Fruit fly (Drosophila melanogaster): ENCODE results near the gene Gas41.

The Gas41 gene

dm6 chr2L:6913964-6914363, 36.0 kb downstream of the Gas41 start, which contains the start of gene Wee1 (continued):
- TF ChIP-seq CG4282 (GFP tag; optimal IDR thresholded peaks at IDR 0.05) (no peak), tap (tag; optimal IDR thresholded peaks at IDR 0.05) (no peak), Med (GFP tag) (peak; percentile 69), ab (GFP tag; optimal IDR thresholded peaks at IDR 0.05) (no peak), mld (GFP tag; IDR thresholded peaks at IDR 0.05; ENCODE audit: partially characterized antibody) (no peak), hb (GFP tag; IDR thresholded peaks at IDR 0.05; ENCODE audit: partially characterized antibody) (no peak), CG14667 (GFP tag; IDR thresholded peaks at IDR 0.05) (no peak), pros (GFP tag; optimal IDR thresholded peaks at IDR 0.05) (no peak), dm (GFP tag; optimal IDR thresholded peaks at IDR 0.05) (peak; percentile 52), Pdp1 (GFP tag; optimal IDR thresholded peaks at IDR 0.05) (peak in 1 of 2 experiments; percentile 45), hth (optimal IDR thresholded peaks at IDR 0.05) (no peak), bigmax (GFP tag; optimal IDR thresholded peaks at IDR 0.05) (peak; percentile 59), CTCF (GFP tag; optimal IDR thresholded peaks at IDR 0.05) (no peak), CG17829 (tag; optimal IDR thresholded peaks at IDR 0.05) (peak; percentile 50), hkb (optimal IDR thresholded peaks at IDR 0.05) (no peak), hkb (GFP tag; IDR thresholded peaks at IDR 0.05) (no peak), CG2116 (GFP tag; optimal IDR thresholded peaks at IDR 0.05) (peak; percentile 63), CG7987 (GFP tag; optimal IDR thresholded peaks at IDR 0.05) (no peak), CG4820 (GFP tag; optimal IDR thresholded peaks at IDR 0.05) (no peak), Asciz (GFP tag; optimal IDR thresholded peaks at IDR 0.05) (no peak), CG12391 (tag; optimal IDR thresholded peaks at IDR 0.05) (peak; percentile 39), CG13894 (tag; optimal IDR thresholded peaks at IDR 0.05) (no peak), prd (optimal IDR thresholded peaks at IDR 0.05) (no peak), prd (GFP tag; IDR thresholded peaks at IDR 0.05) (no peak), CG10267 (tag; optimal IDR thresholded peaks at IDR 0.05) (peak; percentile 60), kay (GFP tag; optimal IDR thresholded peaks at IDR 0.05) (no peak), dysf (GFP tag; IDR thresholded peaks at IDR 0.05) (no peak), peb (GFP tag; IDR thresholded peaks at IDR 0.05) (no peak), Oli (tag; optimal IDR thresholded peaks at IDR 0.05) (no peak), gt (GFP tag; IDR thresholded peaks at IDR 0.05) (no peak), ewg (GFP tag; optimal IDR thresholded peaks at IDR 0.05) (peak; percentile 25), schlank (tag; optimal IDR thresholded peaks at IDR 0.05) (no peak), CG11696 (GFP tag; IDR thresholded peaks at IDR 0.05) (no peak), CG33557 (GFP tag; optimal IDR thresholded peaks at IDR 0.05) (no peak), CG12104 (GFP tag; optimal IDR thresholded peaks at IDR 0.05) (no peak), CG7963 (GFP tag; IDR thresholded peaks at IDR 0.05; ENCODE audit: partially characterized antibody) (no peak), CG2712 (tag; optimal IDR thresholded peaks at IDR 0.05) (peak; percentile 21), CG3281 (GFP tag; optimal IDR thresholded peaks at IDR 0.05) (no peak), crp (GFP tag; optimal IDR thresholded peaks at IDR 0.05) (peak in 1 of 2 experiments; percentile 7), lab (GFP tag; optimal IDR thresholded peaks at IDR 0.05) (no peak), psq (GFP tag; optimal IDR thresholded peaks at IDR 0.05) (no peak), gfzf (GFP tag; optimal IDR thresholded peaks at IDR 0.05) (peak; percentile 98), so (GFP tag; IDR thresholded peaks at IDR 0.05) (no peak), Neu2 (GFP tag; optimal IDR thresholded peaks at IDR 0.05; ENCODE audit: borderline replicate concordance) (no peak), CoRest (tag; optimal IDR thresholded peaks at IDR 0.05) (no peak), seq (GFP tag; IDR thresholded peaks at IDR 0.05) (no peak), Sry-β (GFP tag; optimal IDR thresholded peaks at IDR 0.05) (peak; percentile 48), BtbVII (GFP tag; optimal IDR thresholded peaks at IDR 0.05) (no peak), CG10366 (GFP tag; IDR thresholded peaks at IDR 0.05) (no peak), Myb (GFP tag; optimal IDR thresholded peaks at IDR 0.05) (peak; percentile 60), CkIIα-i1 (GFP tag; IDR thresholded peaks at IDR 0.05) (no peak), en (GFP tag; optimal IDR thresholded peaks at IDR 0.05) (no peak)

All from whole organism, embryonic.